Fruit fly (Drosophila melanogaster) whole organism, adult: ENCODE measurements around the gene CG4766.

Source experiments
- CG7045 ChIP-seq: fragments of 200-800 bp; sonication (Bioruptor generic); optimal IDR thresholded peaks from 2 replicates; lab custom pipeline; 2017; ENCODE audit warnings: missing biosample characterization, mild to moderate bottlenecking, missing genetic modification characterization
- CG7101 ChIP-seq: fragments of 200-800 bp; sonication (Bioruptor generic); optimal IDR thresholded peaks from 2 replicates; lab custom pipeline; 2018; ENCODE audit warnings: missing biosample characterization, mild to moderate bottlenecking, missing genetic modification characterization, moderate library complexity
- Clk ChIP-seq: fragments of 200-800 bp; sonication (Bioruptor generic); optimal IDR thresholded peaks from 2 replicates; lab custom pipeline; 2017; ENCODE audit warnings: missing biosample characterization, missing genetic modification characterization
- Hr96 ChIP-seq: fragments of 200-800 bp; sonication (Bioruptor generic); optimal IDR thresholded peaks from 2 replicates; lab custom pipeline; 2016; ENCODE audit warnings: missing biosample characterization, missing genetic modification characterization
- cnc ChIP-seq, 2 experiments: fragments of >200 bp; optimal IDR thresholded peaks; 2 replicates each; lab custom pipeline; 2017
- kay ChIP-seq: fragments of 200-800 bp; sonication (Bioruptor generic); peaks from one replicate; lab custom pipeline; 2016; ENCODE audit warnings: missing biosample characterization, missing genetic modification characterization, borderline replicate concordance
- ovo ChIP-seq: fragments of 200-800 bp; sonication (Bioruptor generic); optimal IDR thresholded peaks from 2 replicates; lab custom pipeline; 2016; ENCODE audit warnings: missing biosample characterization, missing genetic modification characterization
- toe ChIP-seq: fragments of 200-800 bp; sonication (Bioruptor generic); optimal IDR thresholded peaks from 2 replicates; lab custom pipeline; 2016; ENCODE audit warnings: missing biosample characterization, missing genetic modification characterization

- no peak for TF ChIP-seq ovo (GFP tag; lab: Kevin White, UChicago)
- TF ChIP-seq Clk (GFP tag; lab: Kevin White, UChicago) = no peak
- TF ChIP-seq Hr96 (GFP tag; lab: Kevin White, UChicago) = no peak
- TF ChIP-seq toe (GFP tag; lab: Kevin White, UChicago) = no peak
- TF ChIP-seq cnc (optimal IDR thresholded peaks at IDR 0.05; lab: Kevin White, UChicago) = no peak
- TF ChIP-seq kay (GFP tag; lab: Kevin White, UChicago) = no peak
- TF ChIP-seq CG7045 (GFP tag; lab: Kevin White, UChicago) = no peak
- TF ChIP-seq CG7101 (tag; lab: Kevin White, UChicago) = no peak
Observed at dm6 chrX:6034741-6035140, 34.1 kb upstream of the CG4766 start.
